Worm (Caenorhabditis elegans) whole organism, L2 larva: ENCODE data around the gene nrde-1.

ENCODE experiments used
- alr-1 ChIP-seq: fragments of 150-350 bp; optimal IDR thresholded peaks from 2 replicates; lab custom pipeline; 2014; ENCODE audit warnings: missing biosample characterization, missing genetic modification characterization
- ama-1 ChIP-seq: fragments of 150-350 bp; optimal IDR thresholded peaks from 2 replicates; lab custom pipeline; 2018; ENCODE audit warnings: inconsistent platforms
- elt-1 ChIP-seq: fragments of 150-350 bp; optimal IDR thresholded peaks from 2 replicates; lab custom pipeline; 2014; ENCODE audit warnings: missing biosample characterization, missing genetic modification characterization
- fos-1 ChIP-seq: fragments of 150-350 bp; optimal IDR thresholded peaks from 2 replicates; lab custom pipeline; 2014; ENCODE audit warnings: missing biosample characterization, missing genetic modification characterization
- gmeb-1 ChIP-seq: fragments of 150-350 bp; optimal IDR thresholded peaks from 2 replicates; lab custom pipeline; 2014; ENCODE audit warnings: missing biosample characterization, missing genetic modification characterization
- nhr-10 ChIP-seq: sonication (generic microtip); optimal IDR thresholded peaks from 2 replicates; lab custom pipeline; 2017; ENCODE audit warnings: missing biosample characterization, missing genetic modification characterization
- unc-39 ChIP-seq: fragments of 150-350 bp; optimal IDR thresholded peaks from 2 replicates; lab custom pipeline; 2014; ENCODE audit warnings: missing biosample characterization, missing genetic modification characterization

DNA sequence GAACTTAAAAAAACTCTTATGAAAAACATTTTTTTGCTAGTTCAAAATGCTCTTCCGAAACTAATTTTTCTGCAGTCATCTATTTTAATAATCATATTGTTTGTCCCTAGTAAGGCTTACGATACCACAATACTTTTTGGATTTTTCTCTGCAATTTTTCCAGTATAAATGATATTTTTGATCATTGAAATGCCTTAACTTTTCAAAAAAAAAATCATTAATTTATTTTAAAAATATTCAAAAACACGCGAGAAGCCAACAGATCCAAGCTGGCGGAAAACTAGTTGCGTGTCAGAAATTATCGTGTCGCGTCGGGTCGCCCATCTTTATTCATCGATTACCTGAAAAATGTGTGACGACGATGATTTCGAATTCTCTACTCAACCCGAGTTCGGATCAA, 54.9 kb downstream of the nrde-1 start, which contains the start of gene gmeb-3:
- TF ChIP-seq elt-1 (tag; lab: Kevin White, UChicago): no peak
- no peak for TF ChIP-seq alr-1 (tag; lab: Kevin White, UChicago)
- TF ChIP-seq unc-39 (tag; lab: Kevin White, UChicago): no peak
- TF ChIP-seq ama-1 (lab: Kevin White, UChicago): no peak
- TF ChIP-seq fos-1 (tag; lab: Kevin White, UChicago): no peak
- TF ChIP-seq nhr-10 (tag; lab: Kevin White, UChicago): no peak
- no peak for TF ChIP-seq gmeb-1
